Fruit fly (Drosophila melanogaster): ENCODE data around the gene yip2.

Gene yip2

dm6 chr2L:9912570-9913260, 2.3 kb upstream of the yip2 start, which contains the start of the genes Etl1 and Srp54:
Gene Etl1, minus strand, starts transcription at chr2L:9912608.
Gene Srp54, plus strand, starts transcription at chr2L:9912911.
- no peak for TF ChIP-seq dmrt93B (GFP tag; optimal IDR thresholded peaks at IDR 0.05)
- TF ChIP-seq psq (GFP tag; optimal IDR thresholded peaks at IDR 0.05): no peak
- no peak for TF ChIP-seq Dif (GFP tag; optimal IDR thresholded peaks at IDR 0.05; ENCODE audit: partially characterized antibody)
- no peak for TF ChIP-seq brk (GFP tag; optimal IDR thresholded peaks at IDR 0.05)
- TF ChIP-seq N (GFP tag; optimal IDR thresholded peaks at IDR 0.05): no peak
- peak; percentile 13 for TF ChIP-seq h (GFP tag; optimal IDR thresholded peaks at IDR 0.05)
- no peak for TF ChIP-seq Sp1 (GFP tag; optimal IDR thresholded peaks at IDR 0.05)
- no peak for TF ChIP-seq Dfd (GFP tag; optimal IDR thresholded peaks at IDR 0.05)
- peak; percentile 30 for TF ChIP-seq Jra (GFP tag; optimal IDR thresholded peaks at IDR 0.05)
- peak in 1 of 2 experiments; percentile 25 for TF ChIP-seq foxo (GFP tag; optimal IDR thresholded peaks at IDR 0.05)
- TF ChIP-seq CG32264 (GFP tag; optimal IDR thresholded peaks at IDR 0.05): no peak
- no peak for TF ChIP-seq usp (GFP tag; optimal IDR thresholded peaks at IDR 0.05)
- no peak for TF ChIP-seq Vsx2 (GFP tag; optimal IDR thresholded peaks at IDR 0.05; ENCODE audit: partially characterized antibody)
- no peak for TF ChIP-seq jim (GFP tag; optimal IDR thresholded peaks at IDR 0.05)
- no peak for TF ChIP-seq GATAd (GFP tag; optimal IDR thresholded peaks at IDR 0.05)
- TF ChIP-seq CG9705 (GFP tag; optimal IDR thresholded peaks at IDR 0.05): no peak
- no peak for TF ChIP-seq Mio (GFP tag; optimal IDR thresholded peaks at IDR 0.05)
- TF ChIP-seq woc (GFP tag; optimal IDR thresholded peaks at IDR 0.05): no peak
- TF ChIP-seq rgr (GFP tag; optimal IDR thresholded peaks at IDR 0.05): no peak
- TF ChIP-seq Hnf4 (GFP tag; optimal IDR thresholded peaks at IDR 0.05): peak; percentile 31
- no peak for TF ChIP-seq pan (optimal IDR thresholded peaks at IDR 0.05)
- TF ChIP-seq Myc (optimal IDR thresholded peaks at IDR 0.05): peak; percentile 2
- TF ChIP-seq CrebA (GFP tag; optimal IDR thresholded peaks at IDR 0.05; ENCODE audit: borderline replicate concordance): no peak
- TF ChIP-seq OdsH (GFP tag; optimal IDR thresholded peaks at IDR 0.05): no peak
- TF ChIP-seq sv (GFP tag; optimal IDR thresholded peaks at IDR 0.05): no peak
- no peak for TF ChIP-seq sage (GFP tag; optimal IDR thresholded peaks at IDR 0.05)
- no peak for TF ChIP-seq dsf (GFP tag; optimal IDR thresholded peaks at IDR 0.05; ENCODE audit: borderline replicate concordance)
- no peak for TF ChIP-seq lola (GFP tag; optimal IDR thresholded peaks at IDR 0.05)
- no peak for TF ChIP-seq Rel (GFP tag; optimal IDR thresholded peaks at IDR 0.05)
- peak; percentile 1 for TF ChIP-seq Rel (tag; optimal IDR thresholded peaks at IDR 0.05)
- TF ChIP-seq Abd-B (GFP tag; optimal IDR thresholded peaks at IDR 0.05): no peak
- no peak for TF ChIP-seq br (GFP tag; optimal IDR thresholded peaks at IDR 0.05)
- TF ChIP-seq dl (GFP tag; optimal IDR thresholded peaks at IDR 0.05; ENCODE audit: insufficient read depth in 1 of 2, partially characterized antibody in 2 of 2): no peak
- TF ChIP-seq HLH106 (tag; optimal IDR thresholded peaks at IDR 0.05): no peak
- TF ChIP-seq Hr78 (GFP tag; optimal IDR thresholded peaks at IDR 0.05): no peak
- TF ChIP-seq tai (GFP tag; optimal IDR thresholded peaks at IDR 0.05): no peak
- TF ChIP-seq ey (GFP tag; optimal IDR thresholded peaks at IDR 0.05): no peak
- no peak for TF ChIP-seq fru (GFP tag; optimal IDR thresholded peaks at IDR 0.05)
- TF ChIP-seq Hr83 (GFP tag; optimal IDR thresholded peaks at IDR 0.05; ENCODE audit: poor library complexity, severe bottlenecking): peak; percentile 2

dm6 chr2L:9918020-9918959, 3.2 kb downstream of the yip2 start, which contains the start of the genes CG5885 and CG4598:
Gene CG5885, minus strand, starts transcription at chr2L:9918330.
Gene CG4598, plus strand, starts transcription at chr2L:9918618.
- TF ChIP-seq br (GFP tag; optimal IDR thresholded peaks at IDR 0.05) (peak; percentile 55), dmrt93B (GFP tag; optimal IDR thresholded peaks at IDR 0.05) (peak; percentile 19), Rel (GFP tag; optimal IDR thresholded peaks at IDR 0.05) (no peak), Rel (tag; optimal IDR thresholded peaks at IDR 0.05) (no peak), h (GFP tag; optimal IDR thresholded peaks at IDR 0.05) (peak; percentile 70), sage (GFP tag; optimal IDR thresholded peaks at IDR 0.05) (peak; percentile 56), CG9705 (GFP tag; optimal IDR thresholded peaks at IDR 0.05) (peak; percentile 31), Mio (GFP tag; optimal IDR thresholded peaks at IDR 0.05) (no peak), Vsx2 (GFP tag; optimal IDR thresholded peaks at IDR 0.05; ENCODE audit: partially characterized antibody) (no peak), CrebA (GFP tag; optimal IDR thresholded peaks at IDR 0.05; ENCODE audit: borderline replicate concordance) (peak; percentile 97), woc (GFP tag; optimal IDR thresholded peaks at IDR 0.05) (peak; percentile 36), sv (GFP tag; optimal IDR thresholded peaks at IDR 0.05) (peak; percentile 47), Jra (GFP tag; optimal IDR thresholded peaks at IDR 0.05) (peak; percentile 70), Hnf4 (GFP tag; optimal IDR thresholded peaks at IDR 0.05) (peak; percentile 86), dl (GFP tag; optimal IDR thresholded peaks at IDR 0.05; ENCODE audit: insufficient read depth in 1 of 2, partially characterized antibody in 2 of 2) (peak in 1 of 2 experiments; percentile 5), rgr (GFP tag; optimal IDR thresholded peaks at IDR 0.05) (peak; percentile 61), GATAd (GFP tag; optimal IDR thresholded peaks at IDR 0.05) (no peak), dsf (GFP tag; optimal IDR thresholded peaks at IDR 0.05; ENCODE audit: borderline replicate concordance) (peak; percentile 28), usp (GFP tag; optimal IDR thresholded peaks at IDR 0.05) (no peak), Dif (GFP tag; optimal IDR thresholded peaks at IDR 0.05; ENCODE audit: partially characterized antibody) (peak; percentile 45), Sp1 (GFP tag; optimal IDR thresholded peaks at IDR 0.05) (peak; percentile 68), fru (GFP tag; optimal IDR thresholded peaks at IDR 0.05) (peak; percentile 79), Hr83 (GFP tag; optimal IDR thresholded peaks at IDR 0.05; ENCODE audit: poor library complexity, severe bottlenecking) (peak; percentile 56), jim (GFP tag; optimal IDR thresholded peaks at IDR 0.05) (no peak), HLH106 (tag; optimal IDR thresholded peaks at IDR 0.05) (peak; percentile 68), psq (GFP tag; optimal IDR thresholded peaks at IDR 0.05) (peak; percentile 61), ey (GFP tag; optimal IDR thresholded peaks at IDR 0.05) (peak; percentile 57), OdsH (GFP tag; optimal IDR thresholded peaks at IDR 0.05) (peak; percentile 75), foxo (GFP tag; optimal IDR thresholded peaks at IDR 0.05) (peak in 1 of 2 experiments; percentile 83)

Measured in whole organism, wandering third instar larva.